Fruit fly (Drosophila melanogaster): ENCODE results near the gene CG15534.

CG15534 gene

dm6 chr3R:30455817-30456544, 24.1 kb downstream of the CG15534 start, which contains the start of gene aralar1:
aralar1 (minus strand) TSS chr3R:30455867.
- TF ChIP-seq fd85E (GFP tag; optimal IDR thresholded peaks at IDR 0.05): no peak
- TF ChIP-seq Eip78C (GFP tag): no peak
- no peak for TF ChIP-seq CG8119 (GFP tag; IDR thresholded peaks at IDR 0.05)
- TF ChIP-seq CG10669 (GFP tag; optimal IDR thresholded peaks at IDR 0.05): no peak
- no peak for TF ChIP-seq Eip75B (GFP tag; optimal IDR thresholded peaks at IDR 0.05)

- peak; percentile 8 for TF ChIP-seq Eip78C (GFP tag)
- no peak for TF ChIP-seq salr (GFP tag; optimal IDR thresholded peaks at IDR 0.05)
Observed at dm6 chr3R:30459066-30459935, 27.4 kb downstream of the CG15534 start, which contains the start of the genes CG2224 and CDase. CG2224 (minus strand) TSS chr3R:30459300. CDase (plus strand) TSS chr3R:30459521.

- TF ChIP-seq CG6163 (GFP tag; IDR thresholded peaks at IDR 0.05) (peak; percentile 41; the same call in 1 of the 3 replicates), topi (GFP tag; optimal IDR thresholded peaks at IDR 0.05) (no peak), CG31627 (GFP tag; optimal IDR thresholded peaks at IDR 0.05) (no peak), CG8119 (GFP tag; IDR thresholded peaks at IDR 0.05) (no peak), CG6854 (GFP tag; optimal IDR thresholded peaks at IDR 0.05) (peak; percentile 21), eg (GFP tag; IDR thresholded peaks at IDR 0.05) (peak; percentile 10; the same call in 1 of the 3 replicates), pdm3 (GFP tag; optimal IDR thresholded peaks at IDR 0.05) (no peak), Eip78C (GFP tag) (peak; percentile 26), Hr4 (GFP tag; optimal IDR thresholded peaks at IDR 0.05) (no peak), CG11294 (GFP tag; IDR thresholded peaks at IDR 0.05) (no peak), CG4318 (GFP tag; optimal IDR thresholded peaks at IDR 0.05) (no peak), svp (GFP tag) (peak; percentile 50), CG15336 (GFP tag; IDR thresholded peaks at IDR 0.05) (peak; percentile 18; the same call in 1 of the 2 replicates)
Observed at dm6 chr3R:30460187-30460586, 28.3 kb downstream of the CG15534 start.

- peak; percentile 71 for TF ChIP-seq CG6163 (GFP tag; IDR thresholded peaks at IDR 0.05)
- TF ChIP-seq salr (GFP tag; optimal IDR thresholded peaks at IDR 0.05): peak in 1 of 2 experiments; percentile 29
- TF ChIP-seq Blimp-1 (GFP tag; optimal IDR thresholded peaks at IDR 0.05): no peak
- peak; percentile 55 for TF ChIP-seq topi (GFP tag; optimal IDR thresholded peaks at IDR 0.05)
- peak; percentile 7 for TF ChIP-seq vri (GFP tag; optimal IDR thresholded peaks at IDR 0.05)
- TF ChIP-seq CG7368 (GFP tag; optimal IDR thresholded peaks at IDR 0.05): peak; percentile 24
- TF ChIP-seq CG8319 (GFP tag; optimal IDR thresholded peaks at IDR 0.05): peak; percentile 45
- peak; percentile 26 for TF ChIP-seq fd85E (GFP tag; optimal IDR thresholded peaks at IDR 0.05)
- peak; percentile 6 for TF ChIP-seq cyc (GFP tag; optimal IDR thresholded peaks at IDR 0.05)
- TF ChIP-seq pdm3 (GFP tag; optimal IDR thresholded peaks at IDR 0.05): peak; percentile 58
- peak; percentile 64 for TF ChIP-seq CG8632 (GFP tag; optimal IDR thresholded peaks at IDR 0.05)
- peak; percentile 60 for TF ChIP-seq acj6 (GFP tag; optimal IDR thresholded peaks at IDR 0.05)
- peak; percentile 48 for TF ChIP-seq CG6276 (GFP tag; optimal IDR thresholded peaks at IDR 0.05)
- TF ChIP-seq CG3032 (tag; optimal IDR thresholded peaks at IDR 0.05): peak; percentile 52
- peak; percentile 54 for TF ChIP-seq Hr4 (GFP tag; optimal IDR thresholded peaks at IDR 0.05)
- TF ChIP-seq CG10631 (GFP tag; optimal IDR thresholded peaks at IDR 0.05): peak; percentile 62
- peak; percentile 65 for TF ChIP-seq CG6808 (GFP tag; optimal IDR thresholded peaks at IDR 0.05)
- peak; percentile 36 for TF ChIP-seq net (GFP tag; optimal IDR thresholded peaks at IDR 0.05)
- no peak for TF ChIP-seq dac (GFP tag; optimal IDR thresholded peaks at IDR 0.05)
- TF ChIP-seq CG11294 (GFP tag; IDR thresholded peaks at IDR 0.05): no peak
- TF ChIP-seq CG16779 (tag; optimal IDR thresholded peaks at IDR 0.05): peak; percentile 18
- TF ChIP-seq Hr38 (GFP tag; optimal IDR thresholded peaks at IDR 0.05): no peak
- peak; percentile 54; the same call in 1 of the 3 replicates for TF ChIP-seq CG8119 (GFP tag; IDR thresholded peaks at IDR 0.05)
- peak; percentile 46 for TF ChIP-seq CG1621 (tag; optimal IDR thresholded peaks at IDR 0.05)
- TF ChIP-seq Ets96B (tag; optimal IDR thresholded peaks at IDR 0.05): peak; percentile 53
- peak; percentile 59 for TF ChIP-seq esn (GFP tag; optimal IDR thresholded peaks at IDR 0.05)
- TF ChIP-seq fkh (GFP tag; optimal IDR thresholded peaks at IDR 0.05): no peak
- TF ChIP-seq CG31627 (GFP tag; optimal IDR thresholded peaks at IDR 0.05): peak; percentile 31
- peak; percentile 61 for TF ChIP-seq OdsH (GFP tag; optimal IDR thresholded peaks at IDR 0.05)
- TF ChIP-seq eg (GFP tag; IDR thresholded peaks at IDR 0.05): peak; percentile 71
- peak; percentile 57 for TF ChIP-seq CG34406 (GFP tag; optimal IDR thresholded peaks at IDR 0.05)
- peak; percentile 45 for TF ChIP-seq Lpt (GFP tag; optimal IDR thresholded peaks at IDR 0.05)
Observed at dm6 chr3R:30461608-30462243, 29.9 kb downstream of the CG15534 start.
